Worm (Caenorhabditis elegans): ENCODE data around the gene cash-1.

DNA sequence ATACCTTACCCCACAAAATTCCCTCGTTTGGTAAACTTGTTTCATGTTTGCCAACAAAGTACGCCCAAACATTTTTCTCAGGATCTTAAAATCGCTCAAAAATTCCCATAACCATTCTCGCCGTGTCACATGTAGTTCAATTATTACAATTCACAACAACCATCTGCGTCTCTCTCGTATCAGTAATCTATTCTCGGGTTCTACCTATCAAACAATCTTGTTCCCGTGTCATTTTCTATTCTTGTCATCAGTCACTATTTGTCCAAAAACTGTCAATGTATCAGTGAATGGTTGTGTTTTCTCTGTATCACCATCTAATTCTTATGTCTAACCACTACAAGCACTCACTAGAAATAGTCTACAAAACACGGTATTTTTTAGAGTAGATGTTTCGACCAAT lies 9.1 kb downstream of the cash-1 start:
- TF ChIP-seq ets-7 (tag; optimal IDR thresholded peaks at IDR 0.05) (no peak), hnd-1 (tag; optimal IDR thresholded peaks at IDR 0.05) (no peak), flt-1 (GFP tag; IDR thresholded peaks at IDR 0.05) (no peak), ceh-13 (GFP tag; optimal IDR thresholded peaks at IDR 0.05) (no peak), sea-1 (GFP tag; conservative IDR thresholded peaks at IDR 0.05) (no peak)

Measured in whole organism, early embryonic.